Worm (Caenorhabditis elegans): Measurements from ENCODE around the gene W03F9.9.

DNA sequence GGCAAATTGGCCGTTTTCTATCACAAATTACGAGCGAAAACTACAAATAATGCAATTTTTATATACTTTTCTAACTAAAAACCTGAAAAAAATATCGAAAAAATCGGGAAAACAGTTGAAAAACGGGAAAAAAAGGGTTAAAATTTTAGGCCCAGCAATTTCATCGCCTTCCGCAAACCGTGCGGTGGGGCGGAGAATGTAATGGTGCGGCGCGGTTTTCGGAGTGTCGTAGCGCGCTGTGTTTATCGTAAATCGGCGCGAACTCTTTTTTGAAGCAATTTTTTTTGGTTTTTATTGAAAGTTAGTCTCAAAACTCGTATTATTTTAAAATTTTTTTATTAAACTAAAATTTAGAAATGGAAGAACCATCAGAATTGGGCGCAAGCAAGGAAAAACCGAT is 34.2 kb upstream of the W03F9.9 start, which contains the start of gene picd-1:
- 0 out of 2 replicates have a peak, but pooled peaks have one; percentile 26 for TF ChIP-seq flt-1 (GFP tag; IDR thresholded peaks at IDR 0.05)
- TF ChIP-seq ref-1 (GFP tag; conservative IDR thresholded peaks at IDR 0.05), result no peak
- no peak for TF ChIP-seq T22C8.4 (GFP tag; IDR thresholded peaks at IDR 0.05)
- TF ChIP-seq ztf-29 (GFP tag; IDR thresholded peaks at IDR 0.05), result no peak
- no peak for TF ChIP-seq med-1 (GFP tag; optimal IDR thresholded peaks at IDR 0.05; ENCODE audit: insufficient read depth)
- no peak for TF ChIP-seq klf-2 (GFP tag; conservative IDR thresholded peaks at IDR 0.05)
